Fruit fly (Drosophila melanogaster) whole organism, embryonic: ENCODE data around the gene witty.

Experiments used
- Ada2b ChIP-seq: fragments of 200-800 bp; sonication (Bioruptor generic); IDR thresholded peaks from 2 replicates; pipeline ENCODE4 v1.3.6; 2022; ENCODE audit warnings: missing biosample characterization, missing genetic modification characterization
- Adf1 ChIP-seq: fragments of 200-800 bp; sonication (Bioruptor generic); IDR thresholded peaks from 2 replicates; pipeline ENCODE4 v1.3.6; 2022; ENCODE audit warnings: missing biosample characterization, missing genetic modification characterization
- CG12104 ChIP-seq: fragments of 200-800 bp; sonication (Bioruptor generic); optimal IDR thresholded peaks from 3 replicates; lab custom pipeline; 2016; ENCODE audit warnings: missing biosample characterization, missing genetic modification characterization
- CG12236 ChIP-seq: fragments of 200-800 bp; sonication (Bioruptor generic); optimal IDR thresholded peaks from 2 replicates; lab custom pipeline; 2016; ENCODE audit warnings: missing biosample characterization, missing genetic modification characterization
- CG12391 ChIP-seq: fragments of 200-800 bp; sonication (Bioruptor generic); optimal IDR thresholded peaks from 3 replicates; lab custom pipeline; 2018; ENCODE audit warnings: missing biosample characterization, mild to moderate bottlenecking, missing genetic modification characterization, moderate library complexity
- CG13287 ChIP-seq: fragments of 200-800 bp; sonication (Bioruptor generic); IDR thresholded peaks from 2 replicates; pipeline ENCODE4 v1.3.6; 2022; ENCODE audit warnings: missing biosample characterization, missing genetic modification characterization; ENCODE audit not compliant: partially characterized antibody
- CG13775 ChIP-seq: fragments of 200-800 bp; sonication (Bioruptor generic); optimal IDR thresholded peaks from 3 replicates; lab custom pipeline; 2017; ENCODE audit warnings: missing biosample characterization, mild to moderate bottlenecking, missing genetic modification characterization
- CG15269 ChIP-seq: fragments of 200-800 bp; sonication (Bioruptor generic); optimal IDR thresholded peaks from 2 replicates; lab custom pipeline; 2018; ENCODE audit warnings: missing biosample characterization, mild to moderate bottlenecking, missing genetic modification characterization, moderate library complexity
- CG15479 ChIP-seq: fragments of 200-800 bp; sonication (Bioruptor generic); optimal IDR thresholded peaks from 3 replicates; lab custom pipeline; 2019; ENCODE audit warnings: missing biosample characterization, mild to moderate bottlenecking, missing genetic modification characterization, moderate library complexity
- CG15696 ChIP-seq: fragments of 200-800 bp; sonication (Bioruptor generic); optimal IDR thresholded peaks from 2 replicates; lab custom pipeline; 2019; ENCODE audit warnings: missing biosample characterization, mild to moderate bottlenecking, missing genetic modification characterization, moderate library complexity
- CG1603 ChIP-seq: fragments of 200-800 bp; sonication (Bioruptor generic); optimal IDR thresholded peaks from 2 replicates; lab custom pipeline; 2019; ENCODE audit warnings: missing biosample characterization, mild to moderate bottlenecking, missing genetic modification characterization, moderate library complexity
- CG17612 ChIP-seq: fragments of 200-800 bp; sonication (Bioruptor generic); IDR thresholded peaks from 2 replicates; pipeline ENCODE4 v1.3.6; 2022; ENCODE audit warnings: missing biosample characterization, missing genetic modification characterization
- CG17829 ChIP-seq: fragments of 200-800 bp; optimal IDR thresholded peaks from 2 replicates; lab custom pipeline; 2019; ENCODE audit warnings: missing biosample characterization, mild to moderate bottlenecking, missing genetic modification characterization, moderate library complexity
- CG17912 ChIP-seq: fragments of 200-800 bp; sonication (Bioruptor generic); optimal IDR thresholded peaks from 2 replicates; lab custom pipeline; 2018; ENCODE audit warnings: missing biosample characterization, mild to moderate bottlenecking, missing genetic modification characterization
- CG2889 ChIP-seq: fragments of 200-800 bp; sonication (Bioruptor generic); IDR thresholded peaks from 3 replicates; pipeline ENCODE4 v1.3.6; 2022; ENCODE audit warnings: missing biosample characterization, missing genetic modification characterization
- CG32767 ChIP-seq: fragments of 200-800 bp; sonication (Bioruptor generic); IDR thresholded peaks from 2 replicates; pipeline ENCODE4 v1.3.6; 2022; ENCODE audit warnings: missing biosample characterization, missing genetic modification characterization
- CG5180 ChIP-seq: fragments of 200-800 bp; sonication (Bioruptor generic); optimal IDR thresholded peaks from 3 replicates; lab custom pipeline; 2017; ENCODE audit warnings: missing biosample characterization, missing genetic modification characterization, mild to moderate bottlenecking, moderate library complexity, missing genetic modification reagents
- CG6175 ChIP-seq: fragments of 200-800 bp; sonication (Bioruptor generic); IDR thresholded peaks from 3 replicates; pipeline ENCODE4 v1.3.6; 2022; ENCODE audit warnings: missing biosample characterization, missing genetic modification characterization
- CHES-1-like ChIP-seq: fragments of 200-800 bp; sonication (Bioruptor generic); optimal IDR thresholded peaks from 2 replicates; lab custom pipeline; 2016; ENCODE audit warnings: missing biosample characterization, missing genetic modification characterization
- CoRest ChIP-seq: fragments of 200-800 bp; sonication (Bioruptor generic); optimal IDR thresholded peaks from 3 replicates; lab custom pipeline; 2018; ENCODE audit warnings: missing biosample characterization, mild to moderate bottlenecking, missing genetic modification characterization, moderate library complexity
- Dek ChIP-seq: fragments of 200-800 bp; sonication (Bioruptor generic); optimal IDR thresholded peaks from 3 replicates; lab custom pipeline; 2019; ENCODE audit warnings: missing biosample characterization, mild to moderate bottlenecking, missing genetic modification characterization, moderate library complexity
- Doc2 ChIP-seq: fragments of 200-800 bp; sonication (Bioruptor generic); IDR thresholded peaks from 2 replicates; pipeline ENCODE4 v1.3.6; 2022; ENCODE audit warnings: missing biosample characterization, missing genetic modification characterization
- Eip74EF ChIP-seq, 2 experiments: fragments of 200-800 bp in 1 of 2; fragments of >200 bp in 1 of 2; sonication (Bioruptor generic) in 1 of 2; optimal IDR thresholded peaks; 2 replicates each; lab custom pipeline; 2017 to 2019; ENCODE audit warnings: missing biosample characterization in 2 of 2, missing genetic modification characterization in 2 of 2, mild to moderate bottlenecking in 1 of 2, moderate library complexity in 1 of 2
- H15 ChIP-seq: fragments of 200-800 bp; sonication (Bioruptor generic); IDR thresholded peaks from 3 replicates; pipeline ENCODE4 v1.3.6; 2022; ENCODE audit warnings: missing biosample characterization, missing genetic modification characterization
- Hand ChIP-seq: fragments of 200-800 bp; sonication (Bioruptor generic); optimal IDR thresholded peaks from 2 replicates; lab custom pipeline; 2017; ENCODE audit warnings: mild to moderate bottlenecking, missing biosample characterization, missing genetic modification reagents, missing genetic modification characterization
- Jarid2 ChIP-seq: fragments of 200-800 bp; sonication (Bioruptor generic); optimal IDR thresholded peaks from 3 replicates; lab custom pipeline; 2017; ENCODE audit warnings: mild to moderate bottlenecking, missing biosample characterization, missing genetic modification reagents, missing genetic modification characterization
- Nf-YB ChIP-seq: fragments of 200-800 bp; sonication (Bioruptor generic); optimal IDR thresholded peaks from 3 replicates; lab custom pipeline; 2019; ENCODE audit warnings: missing biosample characterization, mild to moderate bottlenecking, missing genetic modification characterization, moderate library complexity
- Sin3A ChIP-seq: fragments of >200 bp; optimal IDR thresholded peaks from 2 replicates; lab custom pipeline; 2018
- bigmax ChIP-seq: fragments of 200-800 bp; sonication (Bioruptor generic); optimal IDR thresholded peaks from 2 replicates; lab custom pipeline; 2018; ENCODE audit warnings: missing biosample characterization, mild to moderate bottlenecking, missing genetic modification characterization
- chm ChIP-seq: fragments of 200-800 bp; sonication (Bioruptor generic); IDR thresholded peaks from 2 replicates; pipeline ENCODE4 v1.3.6; 2022; ENCODE audit warnings: missing biosample characterization, missing genetic modification characterization
- ham ChIP-seq: fragments of 200-800 bp; sonication (Bioruptor generic); IDR thresholded peaks from 2 replicates; pipeline ENCODE4 v1.3.6; 2022; ENCODE audit warnings: missing biosample characterization, missing genetic modification characterization
- jumu ChIP-seq: fragments of 200-800 bp; sonication (Bioruptor generic); optimal IDR thresholded peaks from 3 replicates; lab custom pipeline; 2016; ENCODE audit warnings: missing biosample characterization, missing genetic modification characterization
- lbe ChIP-seq: fragments of 200-800 bp; sonication (Bioruptor generic); optimal IDR thresholded peaks from 2 replicates; lab custom pipeline; 2016; ENCODE audit warnings: missing biosample characterization, mild to moderate bottlenecking, missing genetic modification characterization
- lov ChIP-seq, 2 experiments: fragments of 200-800 bp in 1 of 2; fragments of >200 bp in 1 of 2; sonication (Bioruptor generic) in 1 of 2; IDR thresholded peaks in 1 of 2; optimal IDR thresholded peaks in 1 of 2; 2 replicates in 1 of 2; 3 replicates in 1 of 2; pipeline versions ENCODE4 v1.3.6 to Lab custom; 2017 to 2022; ENCODE audit warnings: missing biosample characterization in 1 of 2, missing genetic modification characterization in 1 of 2
- mirr ChIP-seq: fragments of 200-800 bp; sonication (Bioruptor generic); optimal IDR thresholded peaks from 3 replicates; lab custom pipeline; 2018; ENCODE audit warnings: missing biosample characterization, mild to moderate bottlenecking, missing genetic modification characterization
- nau ChIP-seq: fragments of 200-800 bp; sonication (Bioruptor generic); optimal IDR thresholded peaks from 3 replicates; lab custom pipeline; 2017; ENCODE audit warnings: missing biosample characterization, mild to moderate bottlenecking, missing genetic modification characterization, missing genetic modification reagents
- onecut ChIP-seq: fragments of 200-800 bp; sonication (Bioruptor generic); IDR thresholded peaks from 2 replicates; pipeline ENCODE4 v1.3.6; 2022; ENCODE audit warnings: missing biosample characterization, missing genetic modification characterization
- psq ChIP-seq: fragments of 200-800 bp; sonication (Bioruptor generic); optimal IDR thresholded peaks from 2 replicates; lab custom pipeline; 2017; ENCODE audit warnings: missing biosample characterization, missing genetic modification characterization
- repo ChIP-seq: fragments of 200-800 bp; sonication (Bioruptor generic); optimal IDR thresholded peaks from 2 replicates; lab custom pipeline; 2016; ENCODE audit warnings: missing biosample characterization, missing genetic modification characterization
- sd ChIP-seq: fragments of 200-800 bp; sonication (Bioruptor generic); optimal IDR thresholded peaks from 3 replicates; lab custom pipeline; 2018; ENCODE audit warnings: missing biosample characterization, mild to moderate bottlenecking, missing genetic modification characterization, moderate library complexity
- sens ChIP-seq: fragments of 200-800 bp; sonication (Bioruptor generic); peaks from one replicate; lab custom pipeline; 2016; ENCODE audit warnings: missing biosample characterization, missing genetic modification characterization
- sens-2 ChIP-seq: fragments of 200-800 bp; sonication (Bioruptor generic); IDR thresholded peaks from 2 replicates; pipeline ENCODE4 v1.3.6; 2022; ENCODE audit warnings: missing biosample characterization, missing genetic modification characterization
- tap ChIP-seq: fragments of 200-800 bp; optimal IDR thresholded peaks from 3 replicates; lab custom pipeline; 2019; ENCODE audit warnings: missing biosample characterization, mild to moderate bottlenecking, missing genetic modification characterization, moderate library complexity
- tll ChIP-seq, 2 experiments: fragments of 200-800 bp in 1 of 2; fragments of >200 bp in 1 of 2; sonication (Bioruptor generic) in 1 of 2; optimal IDR thresholded peaks; 2 replicates each; lab custom pipeline; 2017 to 2019; ENCODE audit warnings: missing biosample characterization in 2 of 2, missing genetic modification characterization in 2 of 2, mild to moderate bottlenecking in 1 of 2, moderate library complexity in 1 of 2
- tna ChIP-seq: fragments of 200-800 bp; sonication (Bioruptor generic); IDR thresholded peaks from 2 replicates; pipeline ENCODE4 v1.3.6; 2022; ENCODE audit warnings: missing biosample characterization, missing genetic modification characterization; ENCODE audit not compliant: partially characterized antibody
- vnd ChIP-seq: fragments of 200-800 bp; sonication (Bioruptor generic); IDR thresholded peaks from 3 replicates; pipeline ENCODE4 v1.3.6; 2022; ENCODE audit warnings: missing biosample characterization, missing genetic modification characterization; ENCODE audit not compliant: partially characterized antibody
- vvl ChIP-seq: fragments of 200-800 bp; sonication (Bioruptor generic); IDR thresholded peaks from 2 replicates; pipeline ENCODE4 v1.3.6; 2022; ENCODE audit warnings: missing biosample characterization, missing genetic modification characterization
- wek ChIP-seq: fragments of 200-800 bp; sonication (Bioruptor generic); optimal IDR thresholded peaks from 3 replicates; lab custom pipeline; 2018; ENCODE audit warnings: missing biosample characterization, mild to moderate bottlenecking, missing genetic modification characterization, moderate library complexity
- z ChIP-seq: fragments of 200-800 bp; sonication (Bioruptor generic); IDR thresholded peaks from 3 replicates; pipeline ENCODE4 v1.3.6; 2022; ENCODE audit warnings: missing biosample characterization, missing genetic modification characterization

The witty gene

DNA sequence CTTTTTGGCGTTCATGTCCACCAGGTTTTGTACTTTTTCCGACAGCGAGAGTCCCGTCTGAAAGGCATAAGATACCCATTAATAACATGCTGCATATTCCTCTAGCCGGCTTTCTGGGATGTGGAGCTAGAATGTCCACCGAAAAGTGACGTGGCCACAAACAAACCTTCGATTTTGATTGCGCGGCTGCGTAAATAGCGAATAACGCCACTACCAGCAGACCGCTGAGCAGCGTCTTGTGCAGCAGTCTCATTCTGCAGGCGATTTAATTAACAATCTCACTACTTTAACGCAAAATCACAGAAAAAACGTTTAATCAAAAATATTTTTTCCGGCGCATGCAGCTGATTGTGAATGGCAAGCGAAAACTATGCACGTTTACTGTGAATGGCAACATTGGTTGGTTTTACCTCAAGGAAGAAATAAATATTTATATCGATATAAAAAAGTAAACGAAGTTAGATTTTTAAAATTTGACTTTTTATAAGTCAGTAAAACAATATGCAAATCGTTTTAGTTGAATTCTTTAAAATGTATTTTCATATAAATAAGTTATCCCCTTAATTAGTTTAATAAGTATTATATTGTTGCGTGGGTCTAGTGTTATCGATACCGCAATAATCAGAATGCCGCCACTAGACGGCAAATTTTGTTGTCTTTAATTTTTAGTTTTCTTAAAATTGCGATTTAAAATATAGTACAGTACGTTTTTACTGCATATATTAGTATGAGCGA, 30.1 kb upstream of the witty start, which contains the start of the genes Ostgamma and Mettl14 (continued):
- TF ChIP-seq CG17829 (tag; lab: Kevin White, UChicago) (peak; percentile 41), nau (no peak), CG32767 (GFP tag; lab: Robert Waterston, UW) (no peak), mirr (GFP tag; lab: Kevin White, UChicago) (no peak), CG5180 (no peak), bigmax (GFP tag; lab: Kevin White, UChicago) (no peak), chm (GFP tag; lab: Robert Waterston, UW) (no peak), wek (GFP tag; lab: Kevin White, UChicago) (no peak), Nf-YB (no peak), Eip74EF (GFP tag; optimal IDR thresholded peaks at IDR 0.05; lab: Kevin White, UChicago) (no peak), CG17612 (GFP tag; lab: Robert Waterston, UW) (no peak), Jarid2 (GFP tag; lab: Kevin White, UChicago) (no peak), CG12391 (tag; lab: Kevin White, UChicago) (peak; percentile 57), vnd (GFP tag; lab: Robert Waterston, UW) (0 out of 3 replicates have a peak, but pooled peaks have one; percentile 53), CoRest (tag; lab: Kevin White, UChicago) (peak; percentile 28), tna (GFP tag; lab: Robert Waterston, UW) (0 out of 2 replicates have a peak, but pooled peaks have one; percentile 5), Ada2b (GFP tag; lab: Robert Waterston, UW) (no peak), z (GFP tag; lab: Robert Waterston, UW) (no peak), Doc2 (GFP tag; lab: Robert Waterston, UW) (no peak), Adf1 (no peak), Hand (GFP tag; lab: Kevin White, UChicago) (no peak), lov (optimal IDR thresholded peaks at IDR 0.05; lab: Kevin White, UChicago) (no peak), lov (GFP tag; IDR thresholded peaks at IDR 0.05; lab: Robert Waterston, UW) (no peak), CG12236 (GFP tag; lab: Kevin White, UChicago) (no peak), Dek (tag; lab: Kevin White, UChicago) (no peak), Sin3A (lab: Kevin White, UChicago) (peak; percentile 6), CHES-1-like (GFP tag; lab: Kevin White, UChicago) (no peak), jumu (GFP tag; lab: Kevin White, UChicago) (no peak), tap (tag; lab: Kevin White, UChicago) (no peak), CG12104 (no peak), H15 (GFP tag; lab: Robert Waterston, UW) (no peak), psq (no peak), repo (GFP tag; lab: Kevin White, UChicago) (no peak), sens-2 (GFP tag; lab: Robert Waterston, UW) (no peak), ham (GFP tag; lab: Robert Waterston, UW) (no peak), CG1603 (peak; percentile 7), CG17912 (GFP tag; lab: Kevin White, UChicago) (no peak), lbe (GFP tag; lab: Kevin White, UChicago) (peak; percentile 44), sens (GFP tag; lab: Kevin White, UChicago) (peak; percentile 19), CG13775 (GFP tag; lab: Kevin White, UChicago) (no peak), tll (GFP tag; optimal IDR thresholded peaks at IDR 0.05; lab: Kevin White, UChicago) (no peak), CG15696 (tag; lab: Kevin White, UChicago) (peak; percentile 9), CG15269 (no peak), CG13287 (GFP tag; lab: Robert Waterston, UW) (peak; percentile 89), CG2889 (GFP tag; lab: Robert Waterston, UW) (no peak), CG15479 (GFP tag; lab: Kevin White, UChicago) (no peak), CG6175 (no peak), onecut (no peak), sd (tag; lab: Kevin White, UChicago) (peak; percentile 54), vvl (GFP tag; lab: Robert Waterston, UW) (no peak)
